Worm (Caenorhabditis elegans): ENCODE measurements around the gene str-73.

ce11 chrV:16410521-16410920 is 19.5 kb upstream of the str-73 start, which contains the start of gene srh-145:
- TF ChIP-seq nhr-237 (tag; optimal IDR thresholded peaks at IDR 0.05): no peak
- no peak for TF ChIP-seq lin-32 (GFP tag; optimal IDR thresholded peaks at IDR 0.05)
- no peak for TF ChIP-seq elt-3 (tag; optimal IDR thresholded peaks at IDR 0.05)
- no peak for TF ChIP-seq snpc-4 (tag; optimal IDR thresholded peaks at IDR 0.05)
- TF ChIP-seq ztf-11 (tag; optimal IDR thresholded peaks at IDR 0.05): no peak
- TF ChIP-seq lin-13 (tag; optimal IDR thresholded peaks at IDR 0.05): no peak
- no peak for TF ChIP-seq blmp-1 (tag; optimal IDR thresholded peaks at IDR 0.05)
- TF ChIP-seq unc-62 (GFP tag; optimal IDR thresholded peaks at IDR 0.05): no peak
- TF ChIP-seq nhr-76 (tag; optimal IDR thresholded peaks at IDR 0.05): no peak
- TF ChIP-seq hlh-1 (tag; optimal IDR thresholded peaks at IDR 0.05): no peak
- TF ChIP-seq ces-1 (GFP tag; optimal IDR thresholded peaks at IDR 0.05): no peak
- no peak for TF ChIP-seq lsy-2 (tag; optimal IDR thresholded peaks at IDR 0.05)
- TF ChIP-seq nhr-28 (tag; optimal IDR thresholded peaks at IDR 0.05): no peak
